Worm (Caenorhabditis elegans): Measurements from ENCODE around the gene srx-125.

Gene srx-125

DNA sequence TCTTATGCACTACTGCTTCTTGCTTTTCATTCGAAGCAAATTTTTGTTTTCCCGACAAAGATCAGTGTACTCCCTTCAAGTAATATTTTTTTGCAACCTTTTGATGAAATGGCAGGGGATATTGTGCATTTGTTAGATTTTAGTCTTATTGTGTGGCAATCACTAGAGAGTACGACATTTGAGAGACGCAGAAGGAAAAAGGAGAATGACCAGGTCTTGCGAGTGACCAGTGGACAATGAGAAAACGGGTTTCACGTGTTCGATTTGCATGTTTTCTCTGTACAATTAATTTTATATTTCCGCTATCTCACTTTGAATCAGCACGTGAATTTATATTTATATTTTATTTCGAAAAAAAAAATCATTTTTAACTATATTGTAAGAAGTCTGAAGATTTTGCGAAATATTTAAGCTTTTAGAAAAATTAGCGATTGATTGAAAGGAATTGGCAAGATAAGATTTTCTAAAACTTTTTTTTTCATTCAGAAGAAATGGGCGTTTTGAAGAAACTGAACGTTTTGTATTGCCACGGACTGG lies 31.2 kb upstream of the srx-125 start, which contains the start of gene C50B6.9:
C50B6.9 (plus strand) TSS at position 487 of the 537 bp plus-strand sequence.
- TF ChIP-seq F13H6.1 (tag; optimal IDR thresholded peaks at IDR 0.05) (peak; percentile 3), nhr-237 (tag; optimal IDR thresholded peaks at IDR 0.05) (no peak)

DNA sequence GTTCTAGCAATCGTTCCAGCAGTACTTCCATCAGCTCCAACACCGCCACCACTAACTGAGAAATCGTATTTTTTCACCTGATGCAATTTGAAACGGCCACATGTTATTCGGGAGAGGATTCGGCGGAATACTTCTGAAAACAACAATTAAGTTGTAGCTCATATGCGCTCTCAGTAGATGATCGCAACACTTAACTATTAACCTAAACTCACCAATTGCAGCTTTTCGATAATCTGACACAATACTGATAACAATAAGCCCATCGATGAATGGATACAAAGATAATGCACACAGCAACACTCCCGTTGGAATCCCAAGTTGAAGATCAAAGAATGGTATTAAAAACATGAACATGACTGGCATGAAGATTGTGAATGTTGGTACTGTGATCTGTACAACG lies 29.1 kb upstream of the srx-125 start:
- TF ChIP-seq mbf-1 (tag; optimal IDR thresholded peaks at IDR 0.05), result no peak
- TF ChIP-seq R02D3.7 (tag; optimal IDR thresholded peaks at IDR 0.05), result no peak
- no peak for TF ChIP-seq ztf-4 (tag; optimal IDR thresholded peaks at IDR 0.05)
- no peak for TF ChIP-seq Y55F3AM.14 (GFP tag; optimal IDR thresholded peaks at IDR 0.05)
- TF ChIP-seq ama-1 (optimal IDR thresholded peaks at IDR 0.05), result no peak
- no peak for TF ChIP-seq F13H6.1 (tag; optimal IDR thresholded peaks at IDR 0.05)
- no peak for TF ChIP-seq fos-1 (tag; optimal IDR thresholded peaks at IDR 0.05)
- no peak for TF ChIP-seq nhr-12 (tag; optimal IDR thresholded peaks at IDR 0.05)
- TF ChIP-seq ceh-82 (tag; optimal IDR thresholded peaks at IDR 0.05), result no peak
- TF ChIP-seq lin-11 (tag; optimal IDR thresholded peaks at IDR 0.05), result no peak
- no peak for TF ChIP-seq ZK546.5 (tag; optimal IDR thresholded peaks at IDR 0.05)
- no peak for TF ChIP-seq sma-9 (GFP tag; optimal IDR thresholded peaks at IDR 0.05)
- TF ChIP-seq sma-9 (tag; optimal IDR thresholded peaks at IDR 0.05), result no peak
- TF ChIP-seq unc-39 (tag; optimal IDR thresholded peaks at IDR 0.05), result no peak
- no peak for TF ChIP-seq nhr-23 (tag; optimal IDR thresholded peaks at IDR 0.05)
- TF ChIP-seq nhr-10 (tag; optimal IDR thresholded peaks at IDR 0.05), result no peak
- TF ChIP-seq lsy-2 (tag; optimal IDR thresholded peaks at IDR 0.05), result no peak
- no peak for TF ChIP-seq skn-1 (tag; optimal IDR thresholded peaks at IDR 0.05)

DNA sequence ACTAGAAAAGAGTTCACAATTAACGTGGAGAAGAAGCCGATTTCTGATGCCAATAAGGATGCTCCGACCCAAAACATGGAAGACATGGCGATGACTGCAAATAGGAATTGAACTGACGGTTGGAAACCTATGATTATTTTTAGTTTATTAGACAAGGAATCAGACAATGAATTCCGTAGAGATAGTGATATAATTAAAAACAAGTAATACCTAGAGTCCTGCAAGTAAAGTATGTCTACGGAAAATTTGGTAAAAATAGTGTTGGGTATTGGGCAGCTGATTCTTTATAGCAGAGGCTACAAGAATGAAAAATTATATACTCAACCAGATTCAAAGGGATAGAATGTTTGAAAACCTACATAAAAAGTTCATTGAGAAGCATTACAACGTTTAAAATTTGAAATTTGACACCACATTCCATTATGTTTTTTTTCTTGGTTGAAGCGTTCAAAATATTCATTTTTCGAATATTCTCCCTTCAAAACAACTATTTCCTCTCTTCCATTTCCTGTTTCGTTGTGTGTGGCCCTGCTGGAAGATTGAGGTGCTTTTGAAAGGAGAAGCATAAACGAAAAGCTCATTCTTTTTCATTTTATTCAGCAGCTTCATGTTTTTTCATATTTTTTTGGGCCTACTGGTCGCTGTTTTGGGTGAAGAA lies 27.4 kb upstream of the srx-125 start, which contains the start of the genes str-4 and lgc-48:
str-4 (minus strand) TSS at position 101 of the 658 bp plus-strand sequence.
lgc-48 (plus strand) TSS at position 608 of the 658 bp plus-strand sequence.
- TF ChIP-seq sma-3 (GFP tag; optimal IDR thresholded peaks at IDR 0.05) (no peak), unc-62 (GFP tag; optimal IDR thresholded peaks at IDR 0.05) (no peak), nhr-23 (tag; optimal IDR thresholded peaks at IDR 0.05) (no peak), Y55F3AM.14 (GFP tag; optimal IDR thresholded peaks at IDR 0.05) (no peak), nhr-11 (tag; optimal IDR thresholded peaks at IDR 0.05) (no peak), lin-13 (GFP tag; optimal IDR thresholded peaks at IDR 0.05) (no peak), lin-39 (tag; optimal IDR thresholded peaks at IDR 0.05) (no peak), blmp-1 (tag; optimal IDR thresholded peaks at IDR 0.05; ENCODE audit: insufficient read depth) (no peak), mdl-1 (tag; optimal IDR thresholded peaks at IDR 0.05) (no peak), gmeb-1 (tag; optimal IDR thresholded peaks at IDR 0.05) (no peak), crh-2 (tag; optimal IDR thresholded peaks at IDR 0.05) (no peak), zag-1 (tag; optimal IDR thresholded peaks at IDR 0.05) (no peak), egl-27 (tag; optimal IDR thresholded peaks at IDR 0.05) (no peak), elt-1 (tag; optimal IDR thresholded peaks at IDR 0.05) (no peak)

DNA sequence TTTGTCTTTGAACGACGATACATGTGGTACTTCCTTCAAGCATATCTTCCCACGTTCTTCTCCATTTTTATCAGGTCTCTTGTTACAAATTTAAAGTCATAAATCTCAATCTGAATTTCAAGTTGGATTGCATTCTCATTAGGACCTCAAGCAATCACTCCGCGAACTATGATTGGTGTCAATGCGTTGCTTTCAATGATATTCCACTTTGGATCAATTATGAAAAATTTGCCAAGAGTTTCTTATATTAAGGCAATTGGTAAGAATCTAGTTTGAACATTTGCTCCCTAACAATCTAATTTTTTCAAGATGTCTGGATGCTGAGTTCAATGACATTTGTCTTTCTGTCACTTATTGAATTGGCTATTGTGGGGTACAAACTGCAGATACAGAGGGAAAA lies 24.9 kb upstream of the srx-125 start:
- TF ChIP-seq skn-1 (tag; optimal IDR thresholded peaks at IDR 0.05), result no peak
- no peak for TF ChIP-seq elt-1 (tag; optimal IDR thresholded peaks at IDR 0.05)

DNA sequence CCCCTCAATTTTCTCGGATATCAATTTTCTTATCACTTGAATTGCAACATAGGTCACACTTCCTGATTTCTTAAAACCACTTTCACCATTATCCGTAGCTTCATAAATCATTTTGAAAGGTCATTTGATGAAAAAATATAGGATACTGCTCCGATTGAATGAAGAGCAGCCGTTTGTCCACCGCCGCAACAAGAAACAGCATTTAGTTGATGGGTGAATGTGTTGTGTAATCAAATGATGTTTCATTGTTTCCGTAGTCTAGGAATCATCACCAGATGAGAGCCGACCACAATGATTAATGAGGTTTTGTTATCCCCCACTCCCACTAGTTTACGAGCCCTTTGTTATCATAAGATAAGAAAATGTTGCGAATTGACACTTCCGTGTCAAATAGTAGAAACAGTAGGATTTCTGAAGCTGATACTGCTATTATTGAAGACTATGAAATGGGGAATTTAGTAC lies 21.2 kb upstream of the srx-125 start, which contains the start of gene twk-43:
twk-43 (plus strand) TSS at position 412 of the 462 bp plus-strand sequence.
- TF ChIP-seq nhr-25 (tag; optimal IDR thresholded peaks at IDR 0.05), result no peak
- TF ChIP-seq mab-5 (tag; optimal IDR thresholded peaks at IDR 0.05), result peak; percentile 75
- peak; percentile 13 for TF ChIP-seq sma-9 (GFP tag; optimal IDR thresholded peaks at IDR 0.05)
- TF ChIP-seq sma-9 (tag; optimal IDR thresholded peaks at IDR 0.05), result no peak
- no peak for TF ChIP-seq skn-1 (tag; optimal IDR thresholded peaks at IDR 0.05)
- peak; percentile 54 for TF ChIP-seq sem-4 (tag; optimal IDR thresholded peaks at IDR 0.05)
- TF ChIP-seq blmp-1 (tag; optimal IDR thresholded peaks at IDR 0.05; ENCODE audit: insufficient read depth), result no peak
- TF ChIP-seq F13H6.1 (tag; optimal IDR thresholded peaks at IDR 0.05), result peak; percentile 19
- no peak for TF ChIP-seq nhr-11 (tag; optimal IDR thresholded peaks at IDR 0.05)
